Fruit fly (Drosophila melanogaster): ENCODE measurements around the gene vrs.

vrs gene

dm6 chr3R:12402935-12403334 is 44.5 kb upstream of the vrs start (continued):
- peak; percentile 94 for TF ChIP-seq CG12744 (GFP tag; optimal IDR thresholded peaks at IDR 0.05)
- TF ChIP-seq CG6254 (GFP tag; optimal IDR thresholded peaks at IDR 0.05), result peak; percentile 98
- TF ChIP-seq cad (GFP tag; optimal IDR thresholded peaks at IDR 0.05), result no peak
- TF ChIP-seq CG2202 (tag; optimal IDR thresholded peaks at IDR 0.05), result peak; percentile 97
- TF ChIP-seq p53 (GFP tag; optimal IDR thresholded peaks at IDR 0.05), result peak; percentile 80
- TF ChIP-seq zen (tag; optimal IDR thresholded peaks at IDR 0.05), result peak; percentile 100
- peak; percentile 99 for TF ChIP-seq kni (GFP tag; optimal IDR thresholded peaks at IDR 0.05)
- TF ChIP-seq GATAe (GFP tag; conservative IDR thresholded peaks at IDR 0.05), result peak; percentile 72; the same call in 1 of the 2 replicates
- TF ChIP-seq slp2 (GFP tag; optimal IDR thresholded peaks at IDR 0.05), result peak; percentile 93
- TF ChIP-seq Taf1 (GFP tag; IDR thresholded peaks at IDR 0.05), result peak; percentile 92
- TF ChIP-seq mirr (GFP tag; optimal IDR thresholded peaks at IDR 0.05), result peak; percentile 99
- TF ChIP-seq insv (GFP tag; optimal IDR thresholded peaks at IDR 0.05), result peak; percentile 22 to 79
- TF ChIP-seq Side (GFP tag; optimal IDR thresholded peaks at IDR 0.05), result peak; percentile 92
- peak; percentile 94 for TF ChIP-seq cato (GFP tag; optimal IDR thresholded peaks at IDR 0.05; ENCODE audit: borderline replicate concordance)
- TF ChIP-seq Dll (GFP tag; IDR thresholded peaks at IDR 0.05; ENCODE audit: partially characterized antibody), result peak; percentile 72
- peak; percentile 100 for TF ChIP-seq BtbVII (GFP tag; optimal IDR thresholded peaks at IDR 0.05)
- peak; percentile 94 for TF ChIP-seq lmd (GFP tag; IDR thresholded peaks at IDR 0.05)
- peak; percentile 96 for TF ChIP-seq CG13775 (GFP tag; optimal IDR thresholded peaks at IDR 0.05)
- TF ChIP-seq klu (GFP tag; IDR thresholded peaks at IDR 0.05), result peak; percentile 86
- TF ChIP-seq CG12071 (GFP tag; optimal IDR thresholded peaks at IDR 0.05), result peak; percentile 100
- TF ChIP-seq grn (GFP tag; optimal IDR thresholded peaks at IDR 0.05), result peak; percentile 98
- peak; percentile 97 for TF ChIP-seq CG6689 (GFP tag; IDR thresholded peaks at IDR 0.05)
- peak; percentile 97 for TF ChIP-seq CG11695 (GFP tag; IDR thresholded peaks at IDR 0.05)
- TF ChIP-seq wor (GFP tag; IDR thresholded peaks at IDR 0.05), result peak; percentile 92
- peak; percentile 92 for TF ChIP-seq Hand (GFP tag; optimal IDR thresholded peaks at IDR 0.05)
- TF ChIP-seq Hr51 (GFP tag; optimal IDR thresholded peaks at IDR 0.05), result peak; percentile 92 to 99
- TF ChIP-seq ewg (GFP tag; optimal IDR thresholded peaks at IDR 0.05), result peak; percentile 90
- no peak for TF ChIP-seq D (optimal IDR thresholded peaks at IDR 0.05)
- peak; percentile 96 for TF ChIP-seq D (GFP tag; optimal IDR thresholded peaks at IDR 0.05)
- peak; percentile 97 for TF ChIP-seq seq (GFP tag; IDR thresholded peaks at IDR 0.05)
- TF ChIP-seq HLHmδ (GFP tag; optimal IDR thresholded peaks at IDR 0.05), result no peak
- no peak for TF ChIP-seq CG1832 (GFP tag; optimal IDR thresholded peaks at IDR 0.05)
- TF ChIP-seq fu2 (GFP tag; optimal IDR thresholded peaks at IDR 0.05), result peak; percentile 88
- TF ChIP-seq lola (GFP tag; optimal IDR thresholded peaks at IDR 0.05), result peak in 1 of 3 experiments; percentile 99
- TF ChIP-seq Eip74EF (GFP tag; optimal IDR thresholded peaks at IDR 0.05), result peak in 1 of 2 experiments; percentile 98
- TF ChIP-seq sima (GFP tag; optimal IDR thresholded peaks at IDR 0.05), result peak; percentile 91
- TF ChIP-seq CG7556 (GFP tag; optimal IDR thresholded peaks at IDR 0.05), result peak; percentile 95
- TF ChIP-seq oc (tag; optimal IDR thresholded peaks at IDR 0.05), result peak; percentile 98
- peak; percentile 92 for TF ChIP-seq mam (GFP tag; optimal IDR thresholded peaks at IDR 0.05)
- TF ChIP-seq pb (GFP tag; optimal IDR thresholded peaks at IDR 0.05), result peak; percentile 86
- peak; percentile 99 for TF ChIP-seq CG6765 (GFP tag; optimal IDR thresholded peaks at IDR 0.05)
- peak; percentile 98 for TF ChIP-seq CG17359 (tag; optimal IDR thresholded peaks at IDR 0.05)
- peak; percentile 92 for TF ChIP-seq slbo (GFP tag; IDR thresholded peaks at IDR 0.05)
- TF ChIP-seq CG11093 (GFP tag; IDR thresholded peaks at IDR 0.05), result peak; percentile 84
- TF ChIP-seq croc (GFP tag; conservative IDR thresholded peaks at IDR 0.05), result peak; percentile 91
- TF ChIP-seq Hr78 (GFP tag; optimal IDR thresholded peaks at IDR 0.05), result peak in 1 of 2 experiments; percentile 89
- TF ChIP-seq CG18262 (tag; optimal IDR thresholded peaks at IDR 0.05), result peak; percentile 99
- peak; percentile 95 for TF ChIP-seq CG3407 (GFP tag; optimal IDR thresholded peaks at IDR 0.05)
- TF ChIP-seq CG6175 (GFP tag; IDR thresholded peaks at IDR 0.05), result peak; percentile 75; the same call in 2 of the 3 replicates
- TF ChIP-seq Scr (GFP tag; IDR thresholded peaks at IDR 0.05; ENCODE audit: partially characterized antibody), result peak; percentile 51
